Fruit fly (Drosophila melanogaster) whole organism, pupa: ENCODE measurements around the gene CG11842.

Experiments
- CG12605 ChIP-seq: fragments of 200-800 bp; sonication (Bioruptor generic); IDR thresholded peaks from 2 replicates; pipeline ENCODE4 v1.3.6; 2022; ENCODE audit warnings: missing biosample characterization, missing genetic modification characterization
- CG13204 ChIP-seq: fragments of 200-800 bp; sonication (Bioruptor generic); optimal IDR thresholded peaks from 2 replicates; lab custom pipeline; 2018; ENCODE audit warnings: missing biosample characterization, mild to moderate bottlenecking, missing genetic modification characterization, moderate library complexity
- CG15710 ChIP-seq: fragments of 200-800 bp; sonication (Bioruptor generic); optimal IDR thresholded peaks from 2 replicates; lab custom pipeline; 2018; ENCODE audit warnings: missing biosample characterization, mild to moderate bottlenecking, missing genetic modification characterization, moderate library complexity
- CG34367 ChIP-seq: fragments of 200-800 bp; sonication (Bioruptor generic); optimal IDR thresholded peaks from 2 replicates; lab custom pipeline; 2018; ENCODE audit warnings: missing biosample characterization, mild to moderate bottlenecking, missing genetic modification characterization
- CG8159 ChIP-seq: fragments of 200-800 bp; sonication (Bioruptor generic); optimal IDR thresholded peaks from 3 replicates; lab custom pipeline; 2018; ENCODE audit warnings: missing biosample characterization, mild to moderate bottlenecking, missing genetic modification characterization, moderate library complexity
- CG9948 ChIP-seq: fragments of 200-800 bp; sonication (Bioruptor generic); optimal IDR thresholded peaks from 2 replicates; lab custom pipeline; 2018; ENCODE audit warnings: missing biosample characterization, mild to moderate bottlenecking, missing genetic modification characterization, moderate library complexity
- D1 ChIP-seq: fragments of 200-800 bp; sonication (Bioruptor generic); optimal IDR thresholded peaks from 2 replicates; lab custom pipeline; 2018; ENCODE audit warnings: missing biosample characterization, mild to moderate bottlenecking, missing genetic modification characterization, moderate library complexity
- Ets98B ChIP-seq: fragments of 200-800 bp; sonication (Bioruptor generic); IDR thresholded peaks from 2 replicates; pipeline ENCODE4 v1.3.6; 2022; ENCODE audit warnings: missing biosample characterization, missing genetic modification characterization
- Pif1A ChIP-seq: fragments of 200-800 bp; sonication (Bioruptor generic); optimal IDR thresholded peaks from 3 replicates; lab custom pipeline; 2016; ENCODE audit warnings: missing biosample characterization, missing genetic modification characterization
- Pif1B ChIP-seq: fragments of 200-800 bp; sonication (Bioruptor generic); optimal IDR thresholded peaks from 3 replicates; lab custom pipeline; 2016; ENCODE audit warnings: missing biosample characterization, missing genetic modification characterization
- gl ChIP-seq: fragments of 200-800 bp; sonication (Bioruptor generic); optimal IDR thresholded peaks from 2 replicates; lab custom pipeline; 2018; ENCODE audit warnings: missing biosample characterization, mild to moderate bottlenecking, missing genetic modification characterization
- rn ChIP-seq: fragments of 200-800 bp; sonication (Bioruptor generic); IDR thresholded peaks from 2 replicates; pipeline ENCODE4 v1.3.6; 2022; ENCODE audit warnings: missing biosample characterization, missing genetic modification characterization

- no peak for TF ChIP-seq CG12605 (GFP tag; lab: Robert Waterston, UW)
- no peak for TF ChIP-seq Pif1A (GFP tag; lab: Kevin White, UChicago)
- no peak for TF ChIP-seq Pif1B (GFP tag; lab: Kevin White, UChicago)
- no peak for TF ChIP-seq Ets98B
- TF ChIP-seq CG9948 (tag; lab: Kevin White, UChicago): no peak
- peak; percentile 42 for TF ChIP-seq CG13204 (GFP tag; lab: Kevin White, UChicago)
- no peak for TF ChIP-seq CG8159 (tag; lab: Kevin White, UChicago)
- no peak for TF ChIP-seq gl
- no peak for TF ChIP-seq CG34367 (tag; lab: Kevin White, UChicago)
- no peak for TF ChIP-seq CG15710 (tag; lab: Kevin White, UChicago)
- no peak for TF ChIP-seq rn (GFP tag; lab: Robert Waterston, UW)
- no peak for TF ChIP-seq D1 (tag; lab: Kevin White, UChicago)
Observed at dm6 chr3R:29095525-29095924, 43.0 kb downstream of the CG11842 start.
